Worm (Caenorhabditis elegans) whole organism, L4/young adult: ENCODE results near the gene F43G6.7.

ENCODE experiments used
- W03F9.2 ChIP-seq: fragments of 150-350 bp; optimal IDR thresholded peaks from 2 replicates; lab custom pipeline; 2014; ENCODE audit warnings: missing biosample characterization, missing genetic modification characterization
- dao-5 ChIP-seq: sonication (generic microtip); optimal IDR thresholded peaks from 2 replicates; lab custom pipeline; 2016; ENCODE audit warnings: missing genotype, missing genetic modification characterization, moderate library complexity, missing compliant biosample characterization
- him-1 ChIP-seq: sonication (generic microtip); optimal IDR thresholded peaks from 2 replicates; lab custom pipeline; 2016; ENCODE audit warnings: missing genotype, missing genetic modification reagents, missing genetic modification characterization, missing compliant biosample characterization

DNA sequence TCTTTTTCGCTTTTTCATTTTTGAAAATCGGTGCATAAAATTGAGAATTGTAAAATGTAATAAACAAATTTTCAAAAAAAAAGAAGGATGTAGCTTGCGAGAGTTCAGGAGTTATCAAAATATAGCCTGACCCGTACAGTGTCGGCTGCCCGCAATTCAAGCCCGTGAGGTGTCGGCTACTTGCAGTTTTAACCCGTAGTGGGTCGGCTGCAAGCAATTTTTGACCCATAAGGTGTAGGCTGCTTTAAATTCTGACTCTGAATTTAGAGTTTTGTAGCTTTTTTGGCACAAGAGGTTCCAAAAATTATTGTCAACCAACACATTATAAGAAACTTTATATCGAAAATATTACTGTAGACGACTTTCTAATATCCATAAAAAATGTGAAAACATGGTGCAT is 35.4 kb downstream of the F43G6.7 start:
- no peak for TF ChIP-seq W03F9.2 (tag; lab: Kevin White, UChicago)
- TF ChIP-seq dao-5 (tag; lab: Kevin White, UChicago), result no peak
- TF ChIP-seq him-1 (tag; lab: Kevin White, UChicago), result no peak
